Fruit fly (Drosophila melanogaster) whole organism, embryonic: ENCODE measurements around the gene Tsp29Fa.

Source experiments
- ATbp ChIP-seq: fragments of 200-800 bp; sonication (Bioruptor generic); optimal IDR thresholded peaks from 2 replicates; lab custom pipeline; 2017; ENCODE audit warnings: missing biosample characterization, mild to moderate bottlenecking, missing genetic modification characterization, missing genetic modification reagents
- Adf1 ChIP-seq: fragments of 200-800 bp; sonication (Bioruptor generic); IDR thresholded peaks from 2 replicates; pipeline ENCODE4 v1.3.6; 2022; ENCODE audit warnings: missing biosample characterization, missing genetic modification characterization
- Atf6 ChIP-seq: fragments of 200-800 bp; sonication (Bioruptor generic); IDR thresholded peaks from 2 replicates; pipeline ENCODE4 v1.3.6; 2022; ENCODE audit warnings: missing biosample characterization, missing genetic modification characterization
- CG1024 ChIP-seq: fragments of 200-800 bp; sonication (Bioruptor generic); IDR thresholded peaks from 2 replicates; pipeline ENCODE4 v1.3.6; 2022; ENCODE audit warnings: missing biosample characterization, missing genetic modification characterization
- CG10565 ChIP-seq: fragments of 200-800 bp; sonication (Bioruptor generic); optimal IDR thresholded peaks from 3 replicates; lab custom pipeline; 2016; ENCODE audit warnings: missing biosample characterization, mild to moderate bottlenecking, missing genetic modification characterization
- CG12071 ChIP-seq: fragments of 200-800 bp; sonication (Bioruptor generic); optimal IDR thresholded peaks from 3 replicates; lab custom pipeline; 2018; ENCODE audit warnings: missing biosample characterization, mild to moderate bottlenecking, missing genetic modification characterization
- CG12236 ChIP-seq: fragments of 200-800 bp; sonication (Bioruptor generic); optimal IDR thresholded peaks from 2 replicates; lab custom pipeline; 2016; ENCODE audit warnings: missing biosample characterization, missing genetic modification characterization
- CG12659 ChIP-seq: fragments of 200-800 bp; sonication (Bioruptor generic); optimal IDR thresholded peaks from 3 replicates; lab custom pipeline; 2017; ENCODE audit warnings: mild to moderate bottlenecking, missing biosample characterization, missing genetic modification reagents, missing genetic modification characterization
- CG15479 ChIP-seq: fragments of 200-800 bp; sonication (Bioruptor generic); optimal IDR thresholded peaks from 3 replicates; lab custom pipeline; 2019; ENCODE audit warnings: missing biosample characterization, mild to moderate bottlenecking, missing genetic modification characterization, moderate library complexity
- CG2129 ChIP-seq: fragments of 200-800 bp; sonication (Bioruptor generic); IDR thresholded peaks from 2 replicates; pipeline ENCODE4 v1.3.6; 2022; ENCODE audit warnings: missing biosample characterization, missing genetic modification characterization; ENCODE audit not compliant: partially characterized antibody
- CG2202 ChIP-seq: fragments of 200-800 bp; sonication (Bioruptor generic); optimal IDR thresholded peaks from 2 replicates; lab custom pipeline; 2018; ENCODE audit warnings: missing biosample characterization, mild to moderate bottlenecking, missing genetic modification characterization
- CG34224 ChIP-seq: fragments of 200-800 bp; sonication (Bioruptor generic); IDR thresholded peaks from 3 replicates; pipeline ENCODE4 v1.3.6; 2022; ENCODE audit warnings: missing biosample characterization, missing genetic modification characterization; ENCODE audit not compliant: partially characterized antibody
- CG34376 ChIP-seq: fragments of 200-800 bp; sonication (Bioruptor generic); optimal IDR thresholded peaks from 2 replicates; lab custom pipeline; 2018; ENCODE audit warnings: missing biosample characterization, mild to moderate bottlenecking, missing genetic modification characterization
- CG4617 ChIP-seq: fragments of 200-800 bp; sonication (Bioruptor generic); optimal IDR thresholded peaks from 3 replicates; lab custom pipeline; 2016; ENCODE audit warnings: missing biosample characterization, missing genetic modification characterization, borderline replicate concordance
- CG4707 ChIP-seq: fragments of 200-800 bp; sonication (Bioruptor generic); optimal IDR thresholded peaks from 2 replicates; lab custom pipeline; 2018; ENCODE audit warnings: missing biosample characterization, mild to moderate bottlenecking, missing genetic modification characterization, moderate library complexity
- CG4820 ChIP-seq: fragments of 200-800 bp; sonication (Bioruptor generic); optimal IDR thresholded peaks from 3 replicates; lab custom pipeline; 2016; ENCODE audit warnings: missing biosample characterization, missing genetic modification characterization
- CG6175 ChIP-seq: fragments of 200-800 bp; sonication (Bioruptor generic); IDR thresholded peaks from 3 replicates; pipeline ENCODE4 v1.3.6; 2022; ENCODE audit warnings: missing biosample characterization, missing genetic modification characterization
- CG6683 ChIP-seq: fragments of 200-800 bp; sonication (Bioruptor generic); optimal IDR thresholded peaks from 2 replicates; lab custom pipeline; 2017; ENCODE audit warnings: missing biosample characterization, mild to moderate bottlenecking, missing genetic modification characterization, missing genetic modification reagents
- CG7357 ChIP-seq: fragments of 200-800 bp; sonication (Bioruptor generic); IDR thresholded peaks from 3 replicates; pipeline ENCODE4 v1.3.6; 2022; ENCODE audit warnings: missing biosample characterization, missing genetic modification characterization
- CG8924 ChIP-seq: fragments of 200-800 bp; optimal IDR thresholded peaks from 3 replicates; lab custom pipeline; 2019; ENCODE audit warnings: missing biosample characterization, mild to moderate bottlenecking, missing genetic modification characterization, moderate library complexity
- CG9609 ChIP-seq: fragments of 200-800 bp; sonication (Bioruptor generic); optimal IDR thresholded peaks from 3 replicates; lab custom pipeline; 2016; ENCODE audit warnings: missing biosample characterization, missing genetic modification characterization
- Dll ChIP-seq: fragments of 200-800 bp; sonication (Bioruptor generic); IDR thresholded peaks from 4 replicates; pipeline ENCODE4 v1.3.6; 2022; ENCODE audit warnings: missing biosample characterization, missing genetic modification characterization; ENCODE audit not compliant: partially characterized antibody
- Doc3 ChIP-seq: fragments of 200-800 bp; sonication (Bioruptor generic); IDR thresholded peaks from 3 replicates; pipeline ENCODE4 v1.3.6; 2022; ENCODE audit warnings: missing biosample characterization, missing genetic modification characterization; ENCODE audit not compliant: partially characterized antibody
- Drgx ChIP-seq: fragments of 200-800 bp; sonication (Bioruptor generic); IDR thresholded peaks from 2 replicates; pipeline ENCODE4 v1.3.6; 2022; ENCODE audit warnings: missing biosample characterization, missing genetic modification characterization
- E2f2 ChIP-seq: fragments of 200-800 bp; sonication (Bioruptor generic); IDR thresholded peaks from 2 replicates; pipeline ENCODE4 v1.3.6; 2022; ENCODE audit warnings: missing biosample characterization, missing genetic modification characterization
- GATAe ChIP-seq: fragments of 200-800 bp; sonication (Bioruptor generic); conservative IDR thresholded peaks from 2 replicates; pipeline ENCODE4 v1.3.6; 2022; ENCODE audit warnings: missing biosample characterization, missing genetic modification characterization
- Hr39 ChIP-seq: fragments of >200 bp; optimal IDR thresholded peaks from 2 replicates; lab custom pipeline; 2017
- Max ChIP-seq: fragments of 200-800 bp; sonication (Bioruptor generic); optimal IDR thresholded peaks from 2 replicates; lab custom pipeline; 2016; ENCODE audit warnings: missing biosample characterization, mild to moderate bottlenecking, missing genetic modification characterization
- Nf-YB ChIP-seq: fragments of 200-800 bp; sonication (Bioruptor generic); optimal IDR thresholded peaks from 3 replicates; lab custom pipeline; 2019; ENCODE audit warnings: missing biosample characterization, mild to moderate bottlenecking, missing genetic modification characterization, moderate library complexity
- Trl ChIP-seq, 3 experiments: fragments of >200 bp in 2 of 3; fragments of 200-800 bp in 1 of 3; sonication (Bioruptor generic) in 1 of 3; optimal IDR thresholded peaks; 2 replicates in 1 of 3; 3 replicates in 2 of 3; lab custom pipeline; 2016 to 2017; ENCODE audit warnings: missing biosample characterization in 1 of 3, missing genetic modification characterization in 1 of 3
- abd-A ChIP-seq: fragments of 200-800 bp; sonication (Bioruptor generic); optimal IDR thresholded peaks from 3 replicates; lab custom pipeline; 2019; ENCODE audit warnings: missing biosample characterization, mild to moderate bottlenecking, missing genetic modification characterization, moderate library complexity
- cwo ChIP-seq: fragments of 200-800 bp; sonication (Bioruptor generic); optimal IDR thresholded peaks from 3 replicates; lab custom pipeline; 2017; ENCODE audit warnings: missing biosample characterization, missing genetic modification characterization, mild to moderate bottlenecking, moderate library complexity, missing genetic modification reagents
- dan ChIP-seq: fragments of 200-800 bp; sonication (Bioruptor generic); IDR thresholded peaks from 2 replicates; pipeline ENCODE4 v1.3.6; 2022; ENCODE audit warnings: missing biosample characterization, missing genetic modification characterization
- ftz-f1 ChIP-seq: fragments of 200-800 bp; sonication (Bioruptor generic); optimal IDR thresholded peaks from 2 replicates; lab custom pipeline; 2016; ENCODE audit warnings: missing biosample characterization, missing genetic modification characterization
- gcm2 ChIP-seq: fragments of 200-800 bp; sonication (Bioruptor generic); optimal IDR thresholded peaks from 2 replicates; lab custom pipeline; 2016; ENCODE audit warnings: missing biosample characterization, missing genetic modification characterization
- grn ChIP-seq: fragments of 200-800 bp; sonication (Bioruptor generic); optimal IDR thresholded peaks from 3 replicates; lab custom pipeline; 2017; ENCODE audit warnings: missing biosample characterization, missing genetic modification characterization
- gsb-n ChIP-seq: fragments of 200-800 bp; sonication (Bioruptor generic); optimal IDR thresholded peaks from 3 replicates; lab custom pipeline; 2018; ENCODE audit warnings: missing biosample characterization, mild to moderate bottlenecking, missing genetic modification characterization
- lov ChIP-seq, 2 experiments: fragments of 200-800 bp in 1 of 2; fragments of >200 bp in 1 of 2; sonication (Bioruptor generic) in 1 of 2; IDR thresholded peaks in 1 of 2; optimal IDR thresholded peaks in 1 of 2; 2 replicates in 1 of 2; 3 replicates in 1 of 2; pipeline versions ENCODE4 v1.3.6 to Lab custom; 2017 to 2022; ENCODE audit warnings: missing biosample characterization in 1 of 2, missing genetic modification characterization in 1 of 2
- luna ChIP-seq: fragments of 200-800 bp; sonication (Bioruptor generic); optimal IDR thresholded peaks from 2 replicates; lab custom pipeline; 2016; ENCODE audit warnings: missing biosample characterization, missing genetic modification characterization
- nau ChIP-seq: fragments of 200-800 bp; sonication (Bioruptor generic); optimal IDR thresholded peaks from 3 replicates; lab custom pipeline; 2017; ENCODE audit warnings: missing biosample characterization, mild to moderate bottlenecking, missing genetic modification characterization, missing genetic modification reagents
- otp ChIP-seq: fragments of 200-800 bp; sonication (Bioruptor generic); IDR thresholded peaks from 3 replicates; pipeline ENCODE4, ENCODE4 v1.3.6; 2022; ENCODE audit warnings: missing biosample characterization, missing genetic modification characterization
- pfk ChIP-seq: fragments of 200-800 bp; sonication (Bioruptor generic); optimal IDR thresholded peaks from 2 replicates; lab custom pipeline; 2018; ENCODE audit warnings: missing biosample characterization, mild to moderate bottlenecking, missing genetic modification characterization, moderate library complexity
- psq ChIP-seq: fragments of 200-800 bp; sonication (Bioruptor generic); optimal IDR thresholded peaks from 2 replicates; lab custom pipeline; 2017; ENCODE audit warnings: missing biosample characterization, missing genetic modification characterization
- repo ChIP-seq: fragments of 200-800 bp; sonication (Bioruptor generic); optimal IDR thresholded peaks from 2 replicates; lab custom pipeline; 2016; ENCODE audit warnings: missing biosample characterization, missing genetic modification characterization
- sens-2 ChIP-seq: fragments of 200-800 bp; sonication (Bioruptor generic); IDR thresholded peaks from 2 replicates; pipeline ENCODE4 v1.3.6; 2022; ENCODE audit warnings: missing biosample characterization, missing genetic modification characterization
- stwl ChIP-seq: fragments of 200-800 bp; sonication (Bioruptor generic); optimal IDR thresholded peaks from 3 replicates; lab custom pipeline; 2018; ENCODE audit warnings: missing biosample characterization, mild to moderate bottlenecking, missing genetic modification characterization, moderate library complexity
- tna ChIP-seq: fragments of 200-800 bp; sonication (Bioruptor generic); IDR thresholded peaks from 2 replicates; pipeline ENCODE4 v1.3.6; 2022; ENCODE audit warnings: missing biosample characterization, missing genetic modification characterization; ENCODE audit not compliant: partially characterized antibody
- toy ChIP-seq: fragments of 200-800 bp; sonication (Bioruptor generic); IDR thresholded peaks from 2 replicates; pipeline ENCODE4 v1.3.6; 2022; ENCODE audit warnings: missing biosample characterization, missing genetic modification characterization

Gene Tsp29Fa

dm6 chr2L:8951184-8951934 is 17.6 kb downstream of the Tsp29Fa start, which contains the start of gene C1GalTA (continued):
- TF ChIP-seq tna (GFP tag; lab: Robert Waterston, UW) (no peak), Nf-YB (GFP tag; lab: Kevin White, UChicago) (peak; percentile 92), E2f2 (GFP tag; lab: Robert Waterston, UW) (peak; percentile 83), ftz-f1 (no peak), gcm2 (GFP tag; lab: Kevin White, UChicago) (peak; percentile 16), sens-2 (GFP tag; lab: Robert Waterston, UW) (peak; percentile 81), Hr39 (lab: Kevin White, UChicago) (no peak), CG6175 (peak; percentile 80), psq (GFP tag; lab: Kevin White, UChicago) (peak; percentile 80), toy (GFP tag; lab: Robert Waterston, UW) (peak; percentile 90), lov (optimal IDR thresholded peaks at IDR 0.05; lab: Kevin White, UChicago) (no peak), lov (GFP tag; IDR thresholded peaks at IDR 0.05; lab: Robert Waterston, UW) (no peak; the same call in 1 of the 3 replicates), grn (GFP tag; lab: Kevin White, UChicago) (peak; percentile 64), CG12071 (GFP tag; lab: Kevin White, UChicago) (peak; percentile 80), Dll (GFP tag; lab: Robert Waterston, UW) (no peak), CG6683 (peak; percentile 98), stwl (tag; lab: Kevin White, UChicago) (peak; percentile 67), CG12236 (GFP tag; lab: Kevin White, UChicago) (no peak), pfk (GFP tag; lab: Kevin White, UChicago) (no peak), Doc3 (GFP tag; lab: Robert Waterston, UW) (no peak), otp (GFP tag; lab: Robert Waterston, UW) (peak; percentile 68; the same call in 1 of the 3 replicates), CG4707 (GFP tag; lab: Kevin White, UChicago) (peak; percentile 75), CG10565 (GFP tag; lab: Kevin White, UChicago) (peak; percentile 26), cwo (GFP tag; lab: Kevin White, UChicago) (peak; percentile 98), GATAe (GFP tag; lab: Robert Waterston, UW) (peak; percentile 91), gsb-n (tag; lab: Kevin White, UChicago) (peak; percentile 99), CG12659 (GFP tag; lab: Kevin White, UChicago) (peak; percentile 99), abd-A (tag; lab: Kevin White, UChicago) (peak; percentile 92), Atf6 (GFP tag; lab: Robert Waterston, UW) (peak; percentile 96), ATbp (peak; percentile 96), CG9609 (GFP tag; lab: Kevin White, UChicago) (peak; percentile 52), dan (GFP tag; lab: Robert Waterston, UW) (no peak), Adf1 (GFP tag; lab: Robert Waterston, UW) (peak; percentile 80), CG8924 (tag; lab: Kevin White, UChicago) (peak; percentile 100), Max (GFP tag; lab: Kevin White, UChicago) (peak; percentile 90), CG34376 (GFP tag; lab: Kevin White, UChicago) (peak; percentile 93), CG4617 (peak; percentile 81), CG4820 (GFP tag; lab: Kevin White, UChicago) (peak; percentile 93), repo (GFP tag; lab: Kevin White, UChicago) (no peak), luna (no peak), CG7357 (GFP tag; lab: Robert Waterston, UW) (peak; percentile 91), CG2129 (GFP tag; lab: Robert Waterston, UW) (no peak), CG15479 (GFP tag; lab: Kevin White, UChicago) (peak; percentile 35), CG34224 (GFP tag; lab: Robert Waterston, UW) (no peak), Drgx (GFP tag; lab: Robert Waterston, UW) (peak; percentile 97), Trl (optimal IDR thresholded peaks at IDR 0.05; lab: Kevin White, UChicago) (peak; percentile 79 to 92), Trl (GFP tag; optimal IDR thresholded peaks at IDR 0.05; lab: Kevin White, UChicago) (peak; percentile 67), nau (peak; percentile 93), CG2202 (tag; lab: Kevin White, UChicago) (peak; percentile 97), CG1024 (GFP tag; lab: Robert Waterston, UW) (peak; percentile 76)
